Worm (Caenorhabditis elegans): ENCODE data around the gene swan-1.

DNA sequence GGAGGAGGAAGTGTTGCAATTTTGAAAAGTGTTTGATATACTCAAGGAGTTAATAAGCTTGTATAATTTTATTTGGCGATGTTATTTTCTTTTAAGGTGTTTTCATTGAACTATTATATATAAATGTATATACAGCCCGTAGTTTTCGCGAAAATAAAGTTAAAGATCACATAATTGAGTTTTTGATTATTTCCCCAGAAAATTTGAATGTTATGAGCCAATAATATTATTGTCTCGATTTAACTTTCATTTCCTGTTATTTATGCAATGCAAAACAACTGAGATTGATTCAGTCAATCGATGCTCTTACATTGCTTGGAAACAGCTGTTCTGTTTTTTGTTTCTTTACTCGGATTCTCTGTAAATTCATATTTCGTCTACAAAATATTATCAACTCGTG is 41.3 kb upstream of the swan-1 start, which contains the start of gene srx-133:
- no peak for TF ChIP-seq unc-62 (GFP tag; optimal IDR thresholded peaks at IDR 0.05)
- no peak for TF ChIP-seq unc-39 (tag; optimal IDR thresholded peaks at IDR 0.05)
- TF ChIP-seq hlh-1 (tag; optimal IDR thresholded peaks at IDR 0.05), result no peak
- no peak for TF ChIP-seq nhr-12 (tag; optimal IDR thresholded peaks at IDR 0.05)
- TF ChIP-seq snpc-4 (tag; optimal IDR thresholded peaks at IDR 0.05), result no peak
- no peak for TF ChIP-seq mep-1 (tag; optimal IDR thresholded peaks at IDR 0.05)
- no peak for TF ChIP-seq blmp-1 (tag; optimal IDR thresholded peaks at IDR 0.05)

All from whole organism, mixed stage, embryonic.